Worm (Caenorhabditis elegans) whole organism, L1 larva: Measurements from ENCODE around the gene mrps-33.

Experiments
- C34B4.2 ChIP-seq: sonication (generic microtip); optimal IDR thresholded peaks from 2 replicates; lab custom pipeline; 2017; ENCODE audit warnings: mild to moderate bottlenecking, missing genetic modification characterization, missing compliant biosample characterization
- Y116A8C.19 ChIP-seq: sonication (generic microtip); optimal IDR thresholded peaks from 2 replicates; lab custom pipeline; 2016; ENCODE audit warnings: missing compliant biosample characterization, missing genetic modification characterization, borderline replicate concordance
- aha-1 ChIP-seq: fragments of 150-350 bp; optimal IDR thresholded peaks from 2 replicates; lab custom pipeline; 2014; ENCODE audit warnings: missing biosample characterization, missing genetic modification characterization
- alr-1 ChIP-seq: fragments of 200-800 bp; sonication (Bioruptor generic); optimal IDR thresholded peaks from 2 replicates; lab custom pipeline; 2018; ENCODE audit warnings: borderline replicate concordance, mild to moderate bottlenecking, missing genetic modification characterization, missing compliant biosample characterization
- blmp-1 ChIP-seq: fragments of 150-350 bp; optimal IDR thresholded peaks from 2 replicates; lab custom pipeline; 2014; ENCODE audit warnings: missing biosample characterization, missing genetic modification characterization
- ceh-82 ChIP-seq, 3 experiments: fragments of 150-350 bp in 1 of 3; sonication (generic microtip) in 2 of 3; optimal IDR thresholded peaks; 2 replicates each; lab custom pipeline; 2014 to 2017; ENCODE audit warnings: missing biosample characterization in 3 of 3, missing genetic modification characterization in 3 of 3
- ces-1 ChIP-seq: fragments of 150-350 bp; optimal IDR thresholded peaks from 2 replicates; lab custom pipeline; 2014; ENCODE audit warnings: missing biosample characterization, missing genetic modification reagents, missing genetic modification characterization
- dpl-1 ChIP-seq, 3 experiments: fragments of 150-350 bp in 2 of 3; sonication (generic microtip) in 1 of 3; optimal IDR thresholded peaks; 2 replicates each; lab custom pipeline; 2014 to 2017; ENCODE audit warnings: missing biosample characterization in 3 of 3, missing genetic modification characterization in 3 of 3, missing genetic modification reagents in 3 of 3
- dsc-1 ChIP-seq: sonication (generic microtip); optimal IDR thresholded peaks from 2 replicates; lab custom pipeline; 2016; ENCODE audit warnings: mild to moderate bottlenecking, missing genetic modification characterization, missing compliant biosample characterization
- efl-1 ChIP-seq, 4 experiments: fragments of 150-350 bp; optimal IDR thresholded peaks in 3 of 4; peaks in 1 of 4; 1 replicate in 1 of 4; 2 replicates in 3 of 4; lab custom pipeline; 2014; ENCODE audit warnings: missing biosample characterization in 2 of 4, missing genetic modification characterization in 2 of 4, missing genetic modification reagents in 2 of 4
- efl-3 ChIP-seq: fragments of 200-800 bp; sonication (Bioruptor generic); optimal IDR thresholded peaks from 2 replicates; lab custom pipeline; 2018; ENCODE audit warnings: mild to moderate bottlenecking, missing genetic modification characterization, missing compliant biosample characterization
- egl-13 ChIP-seq: sonication (generic microtip); optimal IDR thresholded peaks from 2 replicates; lab custom pipeline; 2016; ENCODE audit warnings: missing genotype, missing genetic modification reagents, missing genetic modification characterization, missing compliant biosample characterization
- elt-2 ChIP-seq: sonication (generic microtip); optimal IDR thresholded peaks from 2 replicates; lab custom pipeline; 2016; ENCODE audit warnings: missing genetic modification characterization, mild to moderate bottlenecking, inconsistent platforms, missing compliant biosample characterization, missing genetic modification reagents
- elt-3 ChIP-seq, 6 experiments: fragments of 150-350 bp in 1 of 6; sonication (generic microtip); optimal IDR thresholded peaks; 2 replicates each; lab custom pipeline; 2017 to 2018; ENCODE audit warnings: missing biosample characterization in 6 of 6, missing genetic modification characterization in 6 of 6, inconsistent platforms in 1 of 6
- fkh-10 ChIP-seq: sonication (generic microtip); optimal IDR thresholded peaks from 2 replicates; lab custom pipeline; 2017; ENCODE audit warnings: missing biosample characterization, missing genetic modification reagents, missing genetic modification characterization
- grh-1 ChIP-seq: fragments of 200-800 bp; sonication (Bioruptor generic); IDR thresholded peaks from 2 replicates; pipeline ENCODE4 v1.3.6; 2022; ENCODE audit warnings: missing genetic modification reagents, missing genetic modification characterization, missing compliant biosample characterization
- hpl-2 ChIP-seq: fragments of 150-350 bp; optimal IDR thresholded peaks from 2 replicates; lab custom pipeline; 2014; ENCODE audit warnings: missing biosample characterization, missing genetic modification reagents, missing genetic modification characterization
- irx-1 ChIP-seq: sonication (generic microtip); optimal IDR thresholded peaks from 2 replicates; lab custom pipeline; 2016; ENCODE audit warnings: missing genetic modification characterization, missing compliant biosample characterization
- isw-1 ChIP-seq: fragments of 200-800 bp; sonication (Bioruptor generic); IDR thresholded peaks from 2 replicates; pipeline ENCODE4 v1.3.6; 2022; ENCODE audit warnings: missing genetic modification characterization, missing compliant biosample characterization
- jun-1 ChIP-seq: fragments of 150-350 bp; optimal IDR thresholded peaks from 2 replicates; lab custom pipeline; 2014; ENCODE audit warnings: missing biosample characterization, missing genetic modification reagents, missing genetic modification characterization
- lin-14 ChIP-seq: fragments of 200-800 bp; sonication (Bioruptor generic); optimal IDR thresholded peaks from 2 replicates; lab custom pipeline; 2018; ENCODE audit warnings: mild to moderate bottlenecking, missing genetic modification characterization, moderate library complexity, missing compliant biosample characterization
- lin-15B ChIP-seq: fragments of 150-350 bp; sonication (generic microtip); optimal IDR thresholded peaks from 3 replicates; lab custom pipeline; 2014; ENCODE audit warnings: missing biosample characterization, missing genetic modification characterization
- lin-35 ChIP-seq, 2 experiments: fragments of 150-350 bp; optimal IDR thresholded peaks; 2 replicates each; lab custom pipeline; 2014; ENCODE audit warnings: missing biosample characterization in 2 of 2, missing genetic modification characterization in 2 of 2, missing genetic modification reagents in 2 of 2
- lin-39 ChIP-seq: fragments of 150-350 bp; optimal IDR thresholded peaks from 2 replicates; lab custom pipeline; 2014; ENCODE audit warnings: missing biosample characterization, missing genetic modification reagents, missing genetic modification characterization
- mab-9 ChIP-seq: fragments of 200-800 bp; sonication (Bioruptor generic); IDR thresholded peaks from 2 replicates; pipeline ENCODE4 v1.3.6; 2022; ENCODE audit warnings: missing genetic modification reagents, missing genetic modification characterization, missing compliant biosample characterization
- mdl-1 ChIP-seq, 2 experiments: fragments of 150-350 bp; optimal IDR thresholded peaks; 2 replicates each; lab custom pipeline; 2014 to 2017; ENCODE audit warnings: missing biosample characterization in 2 of 2, missing genetic modification characterization in 2 of 2, inconsistent platforms in 1 of 2
- mef-2 ChIP-seq: fragments of 150-350 bp; optimal IDR thresholded peaks from 2 replicates; lab custom pipeline; 2014; ENCODE audit warnings: missing biosample characterization, missing genetic modification characterization
- nhr-11 ChIP-seq: fragments of 150-350 bp; optimal IDR thresholded peaks from 2 replicates; lab custom pipeline; 2014; ENCODE audit warnings: missing biosample characterization, missing genetic modification characterization
- nhr-19 ChIP-seq: fragments of 200-800 bp; sonication (Bioruptor generic); conservative IDR thresholded peaks from 2 replicates; pipeline ENCODE4 v1.3.6; 2022; ENCODE audit warnings: missing genetic modification characterization, missing compliant biosample characterization
- nhr-71 ChIP-seq: sonication (generic microtip); optimal IDR thresholded peaks from 2 replicates; lab custom pipeline; 2016; ENCODE audit warnings: mild to moderate bottlenecking, missing genetic modification characterization, moderate library complexity, missing compliant biosample characterization
- nhr-76 ChIP-seq: sonication (generic microtip); optimal IDR thresholded peaks from 2 replicates; lab custom pipeline; 2017; ENCODE audit warnings: missing biosample characterization, missing genetic modification characterization
- nhr-85 ChIP-seq: sonication (generic microtip); peaks from one replicate; lab custom pipeline; 2016; ENCODE audit warnings: missing genetic modification characterization, inconsistent platforms, missing compliant biosample characterization
- nhr-90 ChIP-seq: sonication (generic microtip); optimal IDR thresholded peaks from 2 replicates; lab custom pipeline; 2016; ENCODE audit warnings: mild to moderate bottlenecking, missing genetic modification characterization, missing compliant biosample characterization; ENCODE audit not compliant: poor library complexity
- pax-3 ChIP-seq: fragments of 200-800 bp; sonication (Bioruptor generic); optimal IDR thresholded peaks from 2 replicates; lab custom pipeline; 2018; ENCODE audit warnings: mild to moderate bottlenecking, missing genetic modification characterization, moderate library complexity, missing compliant biosample characterization
- pqm-1 ChIP-seq: sonication (generic microtip); optimal IDR thresholded peaks from 3 replicates; lab custom pipeline; 2017; ENCODE audit warnings: missing biosample characterization, missing genetic modification characterization
- skn-1 ChIP-seq: fragments of 150-350 bp; optimal IDR thresholded peaks from 2 replicates; lab custom pipeline; 2014; ENCODE audit warnings: missing biosample characterization, missing genetic modification characterization
- snpc-4 ChIP-seq: fragments of 150-350 bp; optimal IDR thresholded peaks from 2 replicates; lab custom pipeline; 2014; ENCODE audit warnings: missing biosample characterization, missing genetic modification characterization
- snu-23 ChIP-seq: sonication (generic microtip); optimal IDR thresholded peaks from 2 replicates; lab custom pipeline; 2016; ENCODE audit warnings: missing genetic modification characterization, missing compliant biosample characterization
- sptf-1 ChIP-seq: fragments of 150-350 bp; optimal IDR thresholded peaks from 2 replicates; lab custom pipeline; 2014; ENCODE audit warnings: missing biosample characterization, missing genetic modification characterization
- sup-37 ChIP-seq: fragments of 200-800 bp; sonication (Bioruptor generic); optimal IDR thresholded peaks from 2 replicates; lab custom pipeline; 2018; ENCODE audit warnings: mild to moderate bottlenecking, missing genetic modification characterization, missing compliant biosample characterization
- tlp-1 ChIP-seq: fragments of 150-350 bp; optimal IDR thresholded peaks from 2 replicates; lab custom pipeline; 2014; ENCODE audit warnings: missing biosample characterization, missing genetic modification characterization
- unc-86 ChIP-seq: sonication (generic microtip); optimal IDR thresholded peaks from 2 replicates; lab custom pipeline; 2016; ENCODE audit warnings: missing genetic modification characterization, missing compliant biosample characterization
- zag-1 ChIP-seq: fragments of 150-350 bp; optimal IDR thresholded peaks from 2 replicates; lab custom pipeline; 2014; ENCODE audit warnings: missing biosample characterization, missing genetic modification characterization
- ztf-11 ChIP-seq, 2 experiments: sonication (generic microtip); optimal IDR thresholded peaks; 2 replicates each; lab custom pipeline; 2016 to 2017; ENCODE audit warnings: missing genetic modification characterization in 2 of 2, missing biosample characterization in 1 of 2, missing compliant biosample characterization in 1 of 2
- ztf-4 ChIP-seq: fragments of 150-350 bp; optimal IDR thresholded peaks from 2 replicates; lab custom pipeline; 2014; ENCODE audit warnings: missing biosample characterization, missing genetic modification characterization

Gene mrps-33

ce11 chrIV:8762471-8762870 lies 22.6 kb upstream of the mrps-33 start (continued):
- no peak for TF ChIP-seq mab-9 (GFP tag; lab: Robert Waterston, UW)
- no peak for TF ChIP-seq pax-3 (tag; lab: Kevin White, UChicago)
- TF ChIP-seq alr-1 (tag; lab: Kevin White, UChicago) = no peak
- TF ChIP-seq snu-23 = no peak
- no peak for TF ChIP-seq mef-2 (tag; lab: Kevin White, UChicago)
- TF ChIP-seq lin-15B (tag; lab: Kevin White, UChicago) = no peak
- TF ChIP-seq nhr-90 (tag; lab: Kevin White, UChicago) = no peak
- TF ChIP-seq zag-1 (tag; lab: Kevin White, UChicago) = peak; percentile 48
- no peak for TF ChIP-seq hpl-2 (GFP tag; lab: Kevin White, UChicago)
- no peak for TF ChIP-seq nhr-76 (tag; lab: Kevin White, UChicago)
- TF ChIP-seq egl-13 (tag; lab: Kevin White, UChicago) = peak; percentile 46
- no peak for TF ChIP-seq nhr-11 (tag; lab: Kevin White, UChicago)
- TF ChIP-seq fkh-10 (GFP tag; lab: Kevin White, UChicago) = peak; percentile 84
- TF ChIP-seq lin-35 (GFP tag; optimal IDR thresholded peaks at IDR 0.05; lab: Kevin White, UChicago) = peak in 1 of 2 experiments; percentile 43
- TF ChIP-seq ztf-11 (tag; optimal IDR thresholded peaks at IDR 0.05; lab: Kevin White, UChicago) = no peak
- peak; percentile 92 for TF ChIP-seq dsc-1
- no peak for TF ChIP-seq nhr-19 (GFP tag; lab: Robert Waterston, UW)
- no peak for TF ChIP-seq aha-1 (tag; lab: Kevin White, UChicago)
- no peak for TF ChIP-seq ztf-4 (tag; lab: Kevin White, UChicago)
- TF ChIP-seq efl-3 (GFP tag; lab: Kevin White, UChicago) = no peak
- TF ChIP-seq elt-2 (tag; lab: Kevin White, UChicago) = no peak
- no peak for TF ChIP-seq nhr-85 (tag; lab: Kevin White, UChicago)
- peak; percentile 49 for TF ChIP-seq unc-86 (tag; lab: Kevin White, UChicago)
- no peak for TF ChIP-seq sptf-1
- peak; percentile 35 for TF ChIP-seq isw-1
- TF ChIP-seq ceh-82 (tag; optimal IDR thresholded peaks at IDR 0.05; lab: Kevin White, UChicago) = peak; percentile 15 to 66 (median 34)
- TF ChIP-seq nhr-71 (tag; lab: Kevin White, UChicago) = peak; percentile 53
- TF ChIP-seq ces-1 (GFP tag; lab: Kevin White, UChicago) = no peak
- no peak for TF ChIP-seq Y116A8C.19
- TF ChIP-seq skn-1 (tag; lab: Kevin White, UChicago) = peak; percentile 11
- TF ChIP-seq lin-14 (GFP tag; lab: Kevin White, UChicago) = peak; percentile 92
- no peak for TF ChIP-seq grh-1 (GFP tag; lab: Robert Waterston, UW)
- TF ChIP-seq tlp-1 (tag; lab: Kevin White, UChicago) = no peak
- no peak for TF ChIP-seq elt-3 (tag; optimal IDR thresholded peaks at IDR 0.05; lab: Kevin White, UChicago)
- TF ChIP-seq snpc-4 (tag; lab: Kevin White, UChicago) = no peak
- no peak for TF ChIP-seq sup-37 (GFP tag; lab: Kevin White, UChicago)

- TF ChIP-seq lin-39 (tag; lab: Kevin White, UChicago) = no peak
- no peak for TF ChIP-seq jun-1
- no peak for TF ChIP-seq nhr-19 (GFP tag; lab: Robert Waterston, UW)
- no peak for TF ChIP-seq efl-1 (optimal IDR thresholded peaks at IDR 0.05; lab: Kevin White, UChicago)
- TF ChIP-seq efl-1 (GFP tag; optimal IDR thresholded peaks at IDR 0.05 in 1 of 2; lab: Kevin White, UChicago) = no peak
- TF ChIP-seq elt-3 (tag; optimal IDR thresholded peaks at IDR 0.05; lab: Kevin White, UChicago) = no peak
- no peak for TF ChIP-seq lin-35 (GFP tag; optimal IDR thresholded peaks at IDR 0.05; lab: Kevin White, UChicago)
- no peak for TF ChIP-seq mdl-1 (tag; optimal IDR thresholded peaks at IDR 0.05; lab: Kevin White, UChicago)
- no peak for TF ChIP-seq zag-1 (tag; lab: Kevin White, UChicago)
- no peak for TF ChIP-seq blmp-1 (tag; lab: Kevin White, UChicago)
- TF ChIP-seq dpl-1 (GFP tag; optimal IDR thresholded peaks at IDR 0.05; lab: Kevin White, UChicago) = no peak
- TF ChIP-seq isw-1 = no peak
- no peak for TF ChIP-seq irx-1 (tag; lab: Kevin White, UChicago)
- no peak for TF ChIP-seq fkh-10 (GFP tag; lab: Kevin White, UChicago)
- no peak for TF ChIP-seq C34B4.2 (tag; lab: Kevin White, UChicago)
- no peak for TF ChIP-seq pqm-1 (tag; lab: Kevin White, UChicago)
Measured at ce11 chrIV:8761896-8762295, 22.1 kb upstream of the mrps-33 start, which contains the start of the genes F20C5.11 and klp-11. Gene F20C5.11 (minus strand): TSS chrIV:8761996. Gene klp-11 (minus strand): TSS chrIV:8762066.
